Worm (Caenorhabditis elegans) whole organism, mixed stage, embryonic: ENCODE measurements around the gene F36H9.1.

Source experiments
- blmp-1 ChIP-seq: fragments of 150-350 bp; optimal IDR thresholded peaks from 2 replicates; lab custom pipeline; 2014; ENCODE audit warnings: missing biosample characterization, missing genetic modification characterization
- elt-1 ChIP-seq: sonication (generic microtip); optimal IDR thresholded peaks from 2 replicates; lab custom pipeline; 2017; ENCODE audit warnings: missing genetic modification characterization, mild to moderate bottlenecking, missing compliant biosample characterization, antibody characterized with exemption, moderate library complexity, borderline replicate concordance; ENCODE audit not compliant: insufficient read depth
- elt-3 ChIP-seq: fragments of 150-350 bp; optimal IDR thresholded peaks from 2 replicates; lab custom pipeline; 2014; ENCODE audit warnings: missing biosample characterization, missing genetic modification characterization
- flh-1 ChIP-seq: fragments of 200-800 bp; sonication (Bioruptor generic); optimal IDR thresholded peaks from 2 replicates; lab custom pipeline; 2018; ENCODE audit warnings: mild to moderate bottlenecking, missing genetic modification characterization, moderate library complexity, missing compliant biosample characterization
- nhr-237 ChIP-seq: fragments of 150-350 bp; optimal IDR thresholded peaks from 2 replicates; lab custom pipeline; 2014; ENCODE audit warnings: missing biosample characterization, missing genetic modification characterization

DNA sequence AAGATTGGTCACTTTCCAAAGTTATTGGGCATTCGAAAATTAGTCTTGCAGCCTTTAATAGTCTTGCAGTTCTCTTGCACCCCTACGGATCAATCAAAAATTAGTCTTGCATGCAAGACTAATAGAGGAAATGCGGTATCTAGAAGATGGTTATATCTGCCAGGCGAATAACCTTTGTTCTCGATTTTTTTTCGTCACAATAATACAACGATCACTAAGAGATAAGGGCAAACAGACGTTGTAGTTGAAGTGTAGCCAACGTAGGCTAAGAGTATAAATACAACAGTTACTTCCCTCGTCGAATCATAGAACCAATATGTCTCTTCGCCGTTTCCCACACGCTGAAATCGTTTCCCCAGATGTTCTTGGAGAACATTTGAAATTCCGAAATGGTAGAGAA is 47.4 kb downstream of the F36H9.1 start, which contains the start of gene T10B5.8:
- TF ChIP-seq elt-3 (tag; lab: Kevin White, UChicago) = no peak
- no peak for TF ChIP-seq elt-1 (tag; lab: Kevin White, UChicago)
- no peak for TF ChIP-seq flh-1 (GFP tag; lab: Kevin White, UChicago)
- no peak for TF ChIP-seq nhr-237 (tag; lab: Kevin White, UChicago)
- no peak for TF ChIP-seq blmp-1 (tag; lab: Kevin White, UChicago)
